Worm (Caenorhabditis elegans) whole organism, L4 larva: ENCODE data around the gene Y53F4B.43.
"Not testable (repeated sequence)": the region's sequence is repeated elsewhere in the genome, so short reads cannot be mapped to it uniquely, and the experiment has no call there.

Experiments
- F10B5.3 ChIP-seq: sonication (generic microtip); optimal IDR thresholded peaks from 2 replicates; lab custom pipeline; 2016; ENCODE audit warnings: mild to moderate bottlenecking, missing genetic modification characterization, missing compliant biosample characterization
- F26F4.8 ChIP-seq: fragments of 200-800 bp; sonication (Bioruptor generic); conservative IDR thresholded peaks from 2 replicates; pipeline ENCODE4 v1.3.6; 2022; ENCODE audit warnings: missing genetic modification characterization, missing compliant biosample characterization
- F37D6.2 ChIP-seq: sonication (generic microtip); optimal IDR thresholded peaks from 2 replicates; lab custom pipeline; 2016; ENCODE audit warnings: mild to moderate bottlenecking, missing genetic modification characterization, missing compliant biosample characterization
- F44E2.7 ChIP-seq: fragments of 200-800 bp; sonication (Bioruptor generic); IDR thresholded peaks from 2 replicates; pipeline ENCODE4 v2.1.2; 2022; ENCODE audit warnings: missing genetic modification characterization, missing compliant biosample characterization
- F49E8.2 ChIP-seq: sonication (generic microtip); optimal IDR thresholded peaks from 2 replicates; lab custom pipeline; 2016; ENCODE audit warnings: missing compliant biosample characterization, mild to moderate bottlenecking, missing genetic modification characterization, borderline replicate concordance
- T20F7.1 ChIP-seq: fragments of 200-800 bp; sonication (Bioruptor generic); optimal IDR thresholded peaks from 2 replicates; lab custom pipeline; 2018; ENCODE audit warnings: mild to moderate bottlenecking, missing genetic modification characterization, missing compliant biosample characterization
- T26A8.4 ChIP-seq: fragments of 200-800 bp; sonication (Bioruptor generic); IDR thresholded peaks from 2 replicates; pipeline ENCODE4 v1.3.6; 2022; ENCODE audit warnings: missing genetic modification characterization, missing compliant biosample characterization
- Y48G9A.11 ChIP-seq: fragments of 200-800 bp; sonication (Bioruptor generic); IDR thresholded peaks from 2 replicates; pipeline ENCODE4 v1.3.6; 2022; ENCODE audit warnings: missing genetic modification reagents, missing genetic modification characterization, missing compliant biosample characterization
- Y5F2A.4 ChIP-seq: fragments of 200-800 bp; sonication (Bioruptor generic); optimal IDR thresholded peaks from 2 replicates; lab custom pipeline; 2018; ENCODE audit warnings: mild to moderate bottlenecking, missing genetic modification characterization, missing compliant biosample characterization
- ZK337.2 ChIP-seq: fragments of 200-800 bp; sonication (Bioruptor generic); IDR thresholded peaks from 2 replicates; pipeline ENCODE4 v1.3.6; 2022; ENCODE audit warnings: missing genetic modification reagents, missing genetic modification characterization, missing compliant biosample characterization
- aha-1 ChIP-seq: fragments of 150-350 bp; peaks from one replicate; lab custom pipeline; 2014; ENCODE audit warnings: missing biosample characterization, missing genetic modification characterization
- ama-1 ChIP-seq: fragments of 150-350 bp; optimal IDR thresholded peaks from 2 replicates; lab custom pipeline; 2014; ENCODE audit warnings: inconsistent platforms, mixed read lengths
- arid-1 ChIP-seq: fragments of 200-800 bp; sonication (Bioruptor generic); conservative IDR thresholded peaks from 2 replicates; pipeline ENCODE4 v1.3.6; 2022; ENCODE audit warnings: missing genetic modification reagents, missing genetic modification characterization, missing compliant biosample characterization
- ceh-28 ChIP-seq: fragments of 150-350 bp; optimal IDR thresholded peaks from 2 replicates; lab custom pipeline; 2014; ENCODE audit warnings: missing biosample characterization, missing genetic modification reagents, missing genetic modification characterization
- ceh-82 ChIP-seq: sonication (generic microtip); optimal IDR thresholded peaks from 2 replicates; lab custom pipeline; 2017; ENCODE audit warnings: missing biosample characterization, missing genetic modification characterization
- ctbp-1 ChIP-seq: fragments of 200-800 bp; sonication (Bioruptor generic); IDR thresholded peaks from 2 replicates; pipeline ENCODE4 v1.3.6; 2022; ENCODE audit warnings: missing genetic modification reagents, missing genetic modification characterization, missing compliant biosample characterization
- daf-12 ChIP-seq: fragments of 150-350 bp; optimal IDR thresholded peaks from 2 replicates; lab custom pipeline; 2014; ENCODE audit warnings: missing biosample characterization, missing genetic modification reagents, missing genetic modification characterization
- daf-16 ChIP-seq, 3 experiments: sonication (generic microtip); optimal IDR thresholded peaks; 2 replicates each; lab custom pipeline; 2016 to 2017; ENCODE audit warnings: missing genetic modification characterization in 3 of 3, missing genetic modification reagents in 3 of 3, mild to moderate bottlenecking in 2 of 3, missing compliant biosample characterization in 2 of 3, missing biosample characterization in 1 of 3, moderate library complexity in 1 of 3
- dmd-8 ChIP-seq: fragments of 200-800 bp; sonication (Bioruptor generic); IDR thresholded peaks from 2 replicates; pipeline ENCODE4 v1.3.6; 2022; ENCODE audit warnings: missing genetic modification characterization, missing compliant biosample characterization
- fos-1 ChIP-seq: fragments of 150-350 bp; optimal IDR thresholded peaks from 2 replicates; lab custom pipeline; 2014; ENCODE audit warnings: missing biosample characterization, missing genetic modification characterization
- hlh-11 ChIP-seq: fragments of 200-800 bp; sonication (Bioruptor generic); optimal IDR thresholded peaks from 2 replicates; lab custom pipeline; 2018; ENCODE audit warnings: mild to moderate bottlenecking, missing genetic modification characterization, missing compliant biosample characterization
- hlh-30 ChIP-seq: sonication (generic microtip); optimal IDR thresholded peaks from 2 replicates; lab custom pipeline; 2017; ENCODE audit warnings: antibody characterized with exemption, mild to moderate bottlenecking, missing genetic modification characterization, missing compliant biosample characterization; ENCODE audit not compliant: insufficient read depth
- lim-7 ChIP-seq: fragments of 200-800 bp; sonication (Bioruptor generic); IDR thresholded peaks from 2 replicates; pipeline ENCODE4 v1.3.6; 2022; ENCODE audit warnings: missing genetic modification characterization, missing compliant biosample characterization
- lin-13 ChIP-seq: fragments of 150-350 bp; optimal IDR thresholded peaks from 2 replicates; lab custom pipeline; 2014; ENCODE audit warnings: missing biosample characterization, missing genetic modification reagents, missing genetic modification characterization
- lin-29 ChIP-seq: fragments of 200-800 bp; sonication (Bioruptor generic); IDR thresholded peaks from 2 replicates; pipeline ENCODE4 v1.3.6; 2022; ENCODE audit warnings: missing genetic modification reagents, missing genetic modification characterization, missing compliant biosample characterization
- lin-38 ChIP-seq: fragments of 200-800 bp; sonication (Bioruptor generic); IDR thresholded peaks from 2 replicates; pipeline ENCODE4 v1.3.6; 2022; ENCODE audit warnings: missing genetic modification reagents, missing genetic modification characterization, missing compliant biosample characterization
- mdt-29 ChIP-seq: fragments of 200-800 bp; sonication (Bioruptor generic); IDR thresholded peaks from 2 replicates; pipeline ENCODE4 v1.3.6; 2022; ENCODE audit warnings: missing genetic modification reagents, missing genetic modification characterization, missing compliant biosample characterization
- mes-2 ChIP-seq: sonication (generic microtip); optimal IDR thresholded peaks from 2 replicates; lab custom pipeline; 2016; ENCODE audit warnings: missing genotype, mild to moderate bottlenecking, missing genetic modification characterization, missing compliant biosample characterization; ENCODE audit not compliant: poor library complexity, severe bottlenecking
- nhr-10 ChIP-seq: fragments of 150-350 bp; optimal IDR thresholded peaks from 2 replicates; lab custom pipeline; 2014; ENCODE audit warnings: missing biosample characterization, missing genetic modification characterization
- nhr-111 ChIP-seq: fragments of 200-800 bp; sonication (Bioruptor generic); optimal IDR thresholded peaks from 2 replicates; lab custom pipeline; 2018; ENCODE audit warnings: mild to moderate bottlenecking, missing genetic modification characterization, missing compliant biosample characterization
- nhr-42 ChIP-seq: fragments of 200-800 bp; sonication (Bioruptor generic); IDR thresholded peaks from 2 replicates; pipeline ENCODE4 v1.3.6; 2022; ENCODE audit warnings: missing genetic modification characterization, missing compliant biosample characterization
- nhr-76 ChIP-seq: fragments of 150-350 bp; optimal IDR thresholded peaks from 2 replicates; lab custom pipeline; 2014; ENCODE audit warnings: missing biosample characterization, missing genetic modification characterization
- pha-4 ChIP-seq, 2 experiments: fragments of 150-350 bp in 1 of 2; fragments of 200-800 bp in 1 of 2; sonication (Bioruptor generic) in 1 of 2; IDR thresholded peaks in 1 of 2; optimal IDR thresholded peaks in 1 of 2; 2 replicates each; pipeline versions ENCODE4 v1.3.6 to Lab custom; 2014 to 2022; ENCODE audit warnings: missing genetic modification characterization in 2 of 2, missing genetic modification reagents in 2 of 2, missing biosample characterization in 1 of 2, missing compliant biosample characterization in 1 of 2
- php-3 ChIP-seq: fragments of 200-800 bp; sonication (Bioruptor generic); IDR thresholded peaks from 2 replicates; pipeline ENCODE4 v1.3.6; 2022; ENCODE audit warnings: missing genetic modification reagents, missing genetic modification characterization, missing compliant biosample characterization
- saeg-2 ChIP-seq: fragments of 200-800 bp; sonication (Bioruptor generic); IDR thresholded peaks from 2 replicates; pipeline ENCODE4 v1.3.6; 2022; ENCODE audit warnings: missing genetic modification reagents, missing genetic modification characterization, missing compliant biosample characterization
- set-16 ChIP-seq: fragments of 200-800 bp; sonication (Bioruptor generic); IDR thresholded peaks from 2 replicates; pipeline ENCODE4 v1.3.6; 2022; ENCODE audit warnings: missing genetic modification reagents, missing genetic modification characterization, missing compliant biosample characterization
- skn-1 ChIP-seq: fragments of 150-350 bp; optimal IDR thresholded peaks from 2 replicates; lab custom pipeline; 2014; ENCODE audit warnings: missing biosample characterization, missing genetic modification characterization
- snpc-1.2 ChIP-seq: fragments of 200-800 bp; sonication (Bioruptor generic); IDR thresholded peaks from 2 replicates; pipeline ENCODE4 v1.3.6; 2022; ENCODE audit warnings: missing genetic modification reagents, missing genetic modification characterization, missing compliant biosample characterization
- snpc-4 ChIP-seq: fragments of 150-350 bp; optimal IDR thresholded peaks from 2 replicates; lab custom pipeline; 2014; ENCODE audit warnings: missing biosample characterization, missing genetic modification characterization
- tag-97 ChIP-seq: fragments of 200-800 bp; sonication (Bioruptor generic); IDR thresholded peaks from 2 replicates; pipeline ENCODE4 v1.3.6; 2022; ENCODE audit warnings: missing genetic modification characterization, missing compliant biosample characterization
- unc-130 ChIP-seq: sonication (generic microtip); optimal IDR thresholded peaks from 2 replicates; lab custom pipeline; 2016; ENCODE audit warnings: missing genetic modification reagents, missing genetic modification characterization, missing compliant biosample characterization
- unc-62 ChIP-seq, 3 experiments: fragments of 150-350 bp in 1 of 3; sonication (generic microtip); optimal IDR thresholded peaks in 2 of 3; peaks in 1 of 3; 1 replicate in 1 of 3; 2 replicates in 2 of 3; lab custom pipeline; 2014 to 2017; ENCODE audit warnings: missing biosample characterization in 3 of 3, missing genetic modification characterization in 3 of 3, missing genetic modification reagents in 3 of 3, missing genotype in 1 of 3
- zfp-3 ChIP-seq: fragments of 200-800 bp; sonication (Bioruptor generic); conservative IDR thresholded peaks from 2 replicates; pipeline ENCODE4 v1.3.6; 2022; ENCODE audit warnings: missing genetic modification reagents, missing genetic modification characterization, missing compliant biosample characterization
- zip-2 ChIP-seq: fragments of 150-350 bp; optimal IDR thresholded peaks from 2 replicates; lab custom pipeline; 2014; ENCODE audit warnings: missing biosample characterization, missing genetic modification characterization

The Y53F4B.43 gene

ce11 chrII:14983909-14984308 lies 4.4 kb upstream of the Y53F4B.43 start, which contains the start of gene Y53F4B.5:
Y53F4B.5 (minus strand) TSS chrII:14984009.
- TF ChIP-seq php-3 (GFP tag; lab: Robert Waterston, UW) (no peak), nhr-76 (tag; lab: Kevin White, UChicago) (no peak), snpc-4 (no peak), ama-1 (lab: Kevin White, UChicago) (no peak), zfp-3 (GFP tag; lab: Robert Waterston, UW) (no peak), saeg-2 (no peak), fos-1 (tag; lab: Kevin White, UChicago) (no peak), tag-97 (GFP tag; lab: Robert Waterston, UW) (no peak), T20F7.1 (GFP tag; lab: Kevin White, UChicago) (no peak)

ce11 chrII:14992598-14992997 lies 4.3 kb downstream of the Y53F4B.43 start, which contains the start of gene Y53F4B.7:
Y53F4B.7 (plus strand) TSS chrII:14992898.
- not testable (repeated sequence) for TF ChIP-seq F37D6.2 (tag; lab: Kevin White, UChicago); F44E2.7; ZK337.2 (GFP tag; lab: Robert Waterston, UW)

ce11 chrII:15003410-15003809 lies 15.1 kb downstream of the Y53F4B.43 start, which contains the start of gene Y53F4B.10:
Y53F4B.10 (minus strand) TSS chrII:15003510.
- TF ChIP-seq F37D6.2 (tag; lab: Kevin White, UChicago), result no peak
- no peak for TF ChIP-seq nhr-111 (GFP tag; lab: Kevin White, UChicago)
- peak; percentile 83 for TF ChIP-seq aha-1 (tag; lab: Kevin White, UChicago)

ce11 chrII:15004538-15004937 lies 16.3 kb downstream of the Y53F4B.43 start:
- TF ChIP-seq aha-1 (tag; lab: Kevin White, UChicago) (no peak), set-16 (GFP tag; lab: Robert Waterston, UW) (no peak), hlh-11 (tag; lab: Kevin White, UChicago) (no peak), skn-1 (tag; lab: Kevin White, UChicago) (no peak), daf-16 (GFP tag; optimal IDR thresholded peaks at IDR 0.05; lab: Kevin White, UChicago) (no peak), daf-16 (tag; optimal IDR thresholded peaks at IDR 0.05; lab: Kevin White, UChicago) (no peak), daf-12 (tag; lab: Kevin White, UChicago) (no peak), mdt-29 (no peak), Y5F2A.4 (GFP tag; lab: Kevin White, UChicago) (peak; percentile 2), unc-62 (GFP tag; optimal IDR thresholded peaks at IDR 0.05 in 1 of 2; lab: Kevin White, UChicago) (no peak), unc-62 (tag; optimal IDR thresholded peaks at IDR 0.05; lab: Kevin White, UChicago) (no peak), ceh-28 (tag; lab: Kevin White, UChicago) (no peak), dmd-8 (GFP tag; lab: Robert Waterston, UW) (peak; percentile 39; the same call in 1 of the 2 replicates), F10B5.3 (no peak), F49E8.2 (peak; percentile 18), unc-130 (GFP tag; lab: Kevin White, UChicago) (peak; percentile 58), arid-1 (GFP tag; lab: Robert Waterston, UW) (0 out of 2 replicates have a peak, but pooled peaks have one; percentile 31), Y48G9A.11 (GFP tag; lab: Robert Waterston, UW) (peak; percentile 63), nhr-42 (GFP tag; lab: Robert Waterston, UW) (peak; percentile 67; the same call in 1 of the 2 replicates), T26A8.4 (GFP tag; lab: Robert Waterston, UW) (no peak), lin-38 (peak; percentile 83), ceh-82 (tag; lab: Kevin White, UChicago) (no peak), F26F4.8 (no peak), ctbp-1 (GFP tag; lab: Robert Waterston, UW) (0 out of 2 replicates have a peak, but pooled peaks have one; percentile 24), hlh-30 (tag; lab: Kevin White, UChicago) (no peak), mes-2 (peak; percentile 15), lin-29 (no peak), zip-2 (no peak), pha-4 (GFP tag; IDR thresholded peaks at IDR 0.05; lab: Robert Waterston, UW) (no peak), pha-4 (tag; optimal IDR thresholded peaks at IDR 0.05; lab: Kevin White, UChicago) (no peak), lin-13 (GFP tag; lab: Kevin White, UChicago) (no peak), nhr-10 (tag; lab: Kevin White, UChicago) (no peak), lim-7 (0 out of 2 replicates have a peak, but pooled peaks have one; percentile 52), snpc-1.2 (GFP tag; lab: Robert Waterston, UW) (peak; percentile 25; the same call in 1 of the 2 replicates)
